Fruit fly (Drosophila melanogaster): ENCODE data around the gene nAChRbeta3.

Gene nAChRbeta3

dm6 chr2L:521940-522632 lies 22.8 kb upstream of the nAChRbeta3 start (continued):
- TF ChIP-seq chinmo (GFP tag; IDR thresholded peaks at IDR 0.05; ENCODE audit: partially characterized antibody) (no peak), zfh1 (GFP tag; IDR thresholded peaks at IDR 0.05) (peak; percentile 92), CG5245 (GFP tag; optimal IDR thresholded peaks at IDR 0.05) (peak; percentile 56), HLH3B (GFP tag; IDR thresholded peaks at IDR 0.05) (peak; percentile 79), CG7745 (tag; optimal IDR thresholded peaks at IDR 0.05) (peak; percentile 62), slbo (GFP tag; IDR thresholded peaks at IDR 0.05) (peak; percentile 66), disco-r (GFP tag; optimal IDR thresholded peaks at IDR 0.05) (no peak), ab (GFP tag; optimal IDR thresholded peaks at IDR 0.05) (peak; percentile 19), CTCF (GFP tag; optimal IDR thresholded peaks at IDR 0.05) (peak; percentile 42), exex (tag; optimal IDR thresholded peaks at IDR 0.05) (peak; percentile 61), Hr3 (GFP tag; optimal IDR thresholded peaks at IDR 0.05) (peak; percentile 85), Chrac-16 (GFP tag; optimal IDR thresholded peaks at IDR 0.05) (peak; percentile 79), so (GFP tag; IDR thresholded peaks at IDR 0.05) (peak; percentile 84), CG9727 (GFP tag; optimal IDR thresholded peaks at IDR 0.05) (peak; percentile 72), fd3F (GFP tag; optimal IDR thresholded peaks at IDR 0.05) (no peak), lab (GFP tag; optimal IDR thresholded peaks at IDR 0.05) (peak; percentile 87), CG15601 (tag; optimal IDR thresholded peaks at IDR 0.05) (peak; percentile 1), CG15269 (tag; optimal IDR thresholded peaks at IDR 0.05) (peak; percentile 78), Hey (tag; optimal IDR thresholded peaks at IDR 0.05) (peak; percentile 2), CG30020 (tag; optimal IDR thresholded peaks at IDR 0.05) (no peak), CG43689 (GFP tag; IDR thresholded peaks at IDR 0.05) (peak; percentile 54), twi (tag; optimal IDR thresholded peaks at IDR 0.05) (no peak), odd (GFP tag; optimal IDR thresholded peaks at IDR 0.05) (no peak), CG16813 (GFP tag; IDR thresholded peaks at IDR 0.05; ENCODE audit: partially characterized antibody) (no peak), rib (GFP tag; IDR thresholded peaks at IDR 0.05) (no peak), az2 (GFP tag; optimal IDR thresholded peaks at IDR 0.05) (peak; percentile 77), CG3065 (GFP tag; optimal IDR thresholded peaks at IDR 0.05) (no peak), Oli (tag; optimal IDR thresholded peaks at IDR 0.05) (peak; percentile 80), CG14965 (GFP tag; optimal IDR thresholded peaks at IDR 0.05; ENCODE audit: borderline replicate concordance) (no peak), gce (GFP tag; IDR thresholded peaks at IDR 0.05) (peak; percentile 78; the same call in 2 of the 3 replicates), CG11560 (tag; IDR thresholded peaks at IDR 0.05) (no peak), Vsx1 (GFP tag; optimal IDR thresholded peaks at IDR 0.05) (peak; percentile 58), fd64A (GFP tag; optimal IDR thresholded peaks at IDR 0.05) (peak; percentile 44), org-1 (GFP tag; optimal IDR thresholded peaks at IDR 0.05) (peak; percentile 48), Antp (GFP tag; optimal IDR thresholded peaks at IDR 0.05) (peak; percentile 27), CG6813 (GFP tag; optimal IDR thresholded peaks at IDR 0.05) (peak; percentile 75), Spps (tag; optimal IDR thresholded peaks at IDR 0.05) (peak; percentile 77), CG18619 (GFP tag; optimal IDR thresholded peaks at IDR 0.05) (peak; percentile 36), CG12769 (tag; optimal IDR thresholded peaks at IDR 0.05) (peak; percentile 83), Hr78 (GFP tag; optimal IDR thresholded peaks at IDR 0.05) (peak in 1 of 2 experiments; percentile 33), CG14860 (GFP tag; IDR thresholded peaks at IDR 0.05; ENCODE audit: partially characterized antibody) (no peak), tin (GFP tag; optimal IDR thresholded peaks at IDR 0.05) (peak; percentile 60), CG17361 (GFP tag; IDR thresholded peaks at IDR 0.05) (peak; percentile 81), aop (GFP tag; IDR thresholded peaks at IDR 0.05) (no peak), CG9609 (GFP tag; optimal IDR thresholded peaks at IDR 0.05) (peak; percentile 25), CG4404 (GFP tag; IDR thresholded peaks at IDR 0.05) (peak; percentile 88), CG14710 (tag; optimal IDR thresholded peaks at IDR 0.05) (peak; percentile 81), CG6854 (GFP tag; optimal IDR thresholded peaks at IDR 0.05) (peak; percentile 44), zen (tag; optimal IDR thresholded peaks at IDR 0.05) (peak; percentile 93), row (GFP tag; IDR thresholded peaks at IDR 0.05) (peak; percentile 92)

Data from whole organism, embryonic.